Fruit fly (Drosophila melanogaster): ENCODE measurements around the gene CG7149.

DNA sequence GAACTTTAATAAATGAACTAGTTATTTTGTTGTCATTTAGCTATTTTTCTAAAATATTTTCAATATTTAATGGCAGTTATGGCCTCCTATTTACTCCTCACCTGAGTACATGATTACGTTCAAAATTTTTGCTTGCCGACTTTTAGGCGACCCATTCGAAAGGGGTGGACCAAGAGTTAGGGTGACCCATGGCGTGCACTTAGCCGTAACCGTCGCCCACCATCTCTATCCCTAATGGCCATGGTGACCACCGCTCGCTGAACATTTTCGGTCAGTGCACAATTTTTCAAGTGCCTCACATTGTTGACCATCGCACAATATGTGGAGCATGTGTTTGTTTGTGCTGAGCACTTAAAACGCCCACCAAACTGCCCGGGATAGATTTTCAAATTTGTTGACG, 18.5 kb downstream of the CG7149 start:
- TF ChIP-seq Pif1A (GFP tag; optimal IDR thresholded peaks at IDR 0.05) (no peak), EcR (GFP tag; optimal IDR thresholded peaks at IDR 0.05) (no peak), D1 (tag; optimal IDR thresholded peaks at IDR 0.05) (no peak), rn (GFP tag; IDR thresholded peaks at IDR 0.05) (no peak), CG4496 (GFP tag; IDR thresholded peaks at IDR 0.05) (no peak), CG9948 (tag; optimal IDR thresholded peaks at IDR 0.05) (no peak)
